Worm (Caenorhabditis elegans) whole organism, L4/young adult: ENCODE measurements around the gene R08C7.8.

Source experiments
- dao-5 ChIP-seq: sonication (generic microtip); optimal IDR thresholded peaks from 2 replicates; lab custom pipeline; 2016; ENCODE audit warnings: missing genotype, missing genetic modification characterization, moderate library complexity, missing compliant biosample characterization
- him-1 ChIP-seq: sonication (generic microtip); optimal IDR thresholded peaks from 2 replicates; lab custom pipeline; 2016; ENCODE audit warnings: missing genotype, missing genetic modification reagents, missing genetic modification characterization, missing compliant biosample characterization

ce11 chrIV:4422029-4422428, 12.3 kb downstream of the R08C7.8 start, which contains the start of gene clec-175:
- no peak for TF ChIP-seq dao-5
- no peak for TF ChIP-seq him-1
